Fruit fly (Drosophila melanogaster) S2 (cell line): ENCODE measurements around the gene futsch.

Experiments used
- CG8478 ChIP-seq: fragments of >200 bp; optimal IDR thresholded peaks from 2 replicates; lab custom pipeline; 2018
- CTCF ChIP-seq, 2 experiments: fragments of >200 bp; optimal IDR thresholded peaks; 2 replicates each; lab custom pipeline; 2018

DNA sequence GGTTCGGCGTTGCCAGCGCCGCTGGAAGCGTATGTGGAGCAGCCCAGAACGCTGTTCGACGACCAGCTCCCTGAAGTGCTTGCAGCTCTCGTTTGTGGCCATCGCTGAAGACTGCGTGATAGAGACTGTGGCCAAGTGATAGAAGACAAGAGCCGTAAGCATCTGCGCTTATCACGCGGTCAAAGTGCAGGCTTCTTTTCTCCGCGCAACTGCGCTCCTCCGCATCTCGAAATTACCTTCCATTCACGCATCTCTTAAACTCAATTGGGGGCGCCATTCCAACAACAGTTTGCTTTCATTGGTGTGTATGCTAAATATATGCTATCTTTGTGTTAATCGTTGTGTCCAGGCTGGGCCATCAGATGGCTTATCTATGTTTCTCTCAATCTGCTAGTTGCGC is 52.7 kb downstream of the futsch start, which contains the start of gene CG14787:
- TF ChIP-seq CTCF (optimal IDR thresholded peaks at IDR 0.05; lab: Kevin White, UChicago), result no peak
- TF ChIP-seq CG8478 (lab: Kevin White, UChicago), result no peak
